Worm (Caenorhabditis elegans): Measurements from ENCODE around the gene R04A9.7.

R04A9.7 gene

ce11 chrX:433029-433693 lies 38.5 kb upstream of the R04A9.7 start:
- TF ChIP-seq xbp-1 (tag; optimal IDR thresholded peaks at IDR 0.05) = no peak
- no peak for TF ChIP-seq hlh-4 (tag; optimal IDR thresholded peaks at IDR 0.05)
- no peak for TF ChIP-seq sox-4 (tag; optimal IDR thresholded peaks at IDR 0.05)
- TF ChIP-seq ets-5 (GFP tag; IDR thresholded peaks at IDR 0.05) = no peak
- TF ChIP-seq fos-1 (tag; optimal IDR thresholded peaks at IDR 0.05) = no peak
- TF ChIP-seq nhr-28 (tag; optimal IDR thresholded peaks at IDR 0.05) = no peak
- TF ChIP-seq nhr-11 (tag; optimal IDR thresholded peaks at IDR 0.05) = no peak
- TF ChIP-seq fkh-8 (tag; optimal IDR thresholded peaks at IDR 0.05) = no peak
- no peak for TF ChIP-seq nhr-47 (tag; optimal IDR thresholded peaks at IDR 0.05)
- TF ChIP-seq elt-2 (tag; optimal IDR thresholded peaks at IDR 0.05) = no peak
- TF ChIP-seq ceh-8 (GFP tag; optimal IDR thresholded peaks at IDR 0.05) = no peak
- no peak for TF ChIP-seq lin-13 (GFP tag; optimal IDR thresholded peaks at IDR 0.05)
- TF ChIP-seq alr-1 (tag; optimal IDR thresholded peaks at IDR 0.05; ENCODE audit: borderline replicate concordance) = no peak
- TF ChIP-seq ceh-88 (GFP tag; IDR thresholded peaks at IDR 0.05) = no peak
- TF ChIP-seq lsy-2 (tag; optimal IDR thresholded peaks at IDR 0.05) = no peak
- no peak for TF ChIP-seq hpl-2 (GFP tag; optimal IDR thresholded peaks at IDR 0.05)
- TF ChIP-seq nhr-20 (tag; optimal IDR thresholded peaks at IDR 0.05) = peak; percentile 7
- no peak for TF ChIP-seq vab-15 (tag; optimal IDR thresholded peaks at IDR 0.05)
- TF ChIP-seq jun-1 (tag; optimal IDR thresholded peaks at IDR 0.05) = no peak
- TF ChIP-seq lir-3 (tag; optimal IDR thresholded peaks at IDR 0.05; ENCODE audit: poor library complexity) = no peak
- TF ChIP-seq lin-35 (GFP tag; optimal IDR thresholded peaks at IDR 0.05) = peak in 1 of 2 experiments; percentile 17
- peak; percentile 25 for TF ChIP-seq nhr-71 (tag; optimal IDR thresholded peaks at IDR 0.05)
- no peak for TF ChIP-seq dsc-1 (tag; optimal IDR thresholded peaks at IDR 0.05)
- no peak for TF ChIP-seq zip-4 (GFP tag; optimal IDR thresholded peaks at IDR 0.05)
- TF ChIP-seq unc-98 (GFP tag; IDR thresholded peaks at IDR 0.05) = no peak
- TF ChIP-seq nhr-12 (tag; optimal IDR thresholded peaks at IDR 0.05) = no peak
- no peak for TF ChIP-seq dpl-1 (GFP tag; optimal IDR thresholded peaks at IDR 0.05)
- no peak for TF ChIP-seq irx-1 (tag; optimal IDR thresholded peaks at IDR 0.05)
- no peak for TF ChIP-seq unc-86 (tag; optimal IDR thresholded peaks at IDR 0.05)
- no peak for TF ChIP-seq tbx-2 (tag; optimal IDR thresholded peaks at IDR 0.05)
- no peak for TF ChIP-seq sup-37 (GFP tag; optimal IDR thresholded peaks at IDR 0.05)
- no peak for TF ChIP-seq F16B12.6 (tag; optimal IDR thresholded peaks at IDR 0.05)
- TF ChIP-seq grh-1 (GFP tag; IDR thresholded peaks at IDR 0.05) = no peak
- no peak for TF ChIP-seq swsn-7 (tag; optimal IDR thresholded peaks at IDR 0.05)
- TF ChIP-seq mdl-1 (tag; optimal IDR thresholded peaks at IDR 0.05) = no peak
- no peak for TF ChIP-seq snpc-4 (tag; optimal IDR thresholded peaks at IDR 0.05)
- TF ChIP-seq ceh-63 (GFP tag; optimal IDR thresholded peaks at IDR 0.05) = no peak
- no peak for TF ChIP-seq nhr-237 (tag; optimal IDR thresholded peaks at IDR 0.05)
- TF ChIP-seq ztf-4 (tag; optimal IDR thresholded peaks at IDR 0.05) = no peak
- TF ChIP-seq nhr-85 (tag) = peak; percentile 76
- peak; percentile 12 for TF ChIP-seq skn-1 (tag; optimal IDR thresholded peaks at IDR 0.05)
- peak; percentile 99 for TF ChIP-seq blmp-1 (tag; optimal IDR thresholded peaks at IDR 0.05)
- TF ChIP-seq efl-3 (GFP tag; optimal IDR thresholded peaks at IDR 0.05) = no peak
- no peak for TF ChIP-seq zag-1 (tag; optimal IDR thresholded peaks at IDR 0.05)
- no peak for TF ChIP-seq nhr-77 (tag; optimal IDR thresholded peaks at IDR 0.05)
- TF ChIP-seq lin-14 (GFP tag; optimal IDR thresholded peaks at IDR 0.05) = peak; percentile 17
- no peak for TF ChIP-seq efl-1 (optimal IDR thresholded peaks at IDR 0.05)
- TF ChIP-seq efl-1 (GFP tag; optimal IDR thresholded peaks at IDR 0.05 in 1 of 2) = peak in 1 of 2 experiments; percentile 63
- no peak for TF ChIP-seq mep-1 (tag; optimal IDR thresholded peaks at IDR 0.05)
- no peak for TF ChIP-seq C34B4.2 (tag; optimal IDR thresholded peaks at IDR 0.05)
- no peak for TF ChIP-seq sptf-1 (tag; optimal IDR thresholded peaks at IDR 0.05)
- TF ChIP-seq pqm-1 (tag; optimal IDR thresholded peaks at IDR 0.05) = no peak
- no peak for TF ChIP-seq lin-15B (tag; optimal IDR thresholded peaks at IDR 0.05)
- TF ChIP-seq nhr-84 (tag; optimal IDR thresholded peaks at IDR 0.05) = no peak
